Fruit fly (Drosophila melanogaster): ENCODE results near the gene Prp40.

Prp40 gene

dm6 chr2L:3022986-3023385, at the start of gene Prp40, which contains the start of gene alpha4GT1 (continued):
- TF ChIP-seq ash1 (GFP tag; optimal IDR thresholded peaks at IDR 0.05), result no peak
- no peak for TF ChIP-seq HHEX (GFP tag; optimal IDR thresholded peaks at IDR 0.05)
- no peak for TF ChIP-seq CG6689 (GFP tag; IDR thresholded peaks at IDR 0.05)
- no peak for TF ChIP-seq BtbVII (GFP tag; optimal IDR thresholded peaks at IDR 0.05)
- TF ChIP-seq al (GFP tag; IDR thresholded peaks at IDR 0.05), result no peak
- TF ChIP-seq HLH3B (GFP tag; IDR thresholded peaks at IDR 0.05), result no peak
- TF ChIP-seq CG17328 (GFP tag; IDR thresholded peaks at IDR 0.05), result no peak
- no peak for TF ChIP-seq E2f1 (GFP tag; IDR thresholded peaks at IDR 0.05)
- no peak for TF ChIP-seq CG8359 (GFP tag; optimal IDR thresholded peaks at IDR 0.05; ENCODE audit: borderline replicate concordance)
- TF ChIP-seq CoRest (tag; optimal IDR thresholded peaks at IDR 0.05), result no peak
- TF ChIP-seq mld (GFP tag; IDR thresholded peaks at IDR 0.05; ENCODE audit: partially characterized antibody), result peak; percentile 80
- TF ChIP-seq PHDP (tag; optimal IDR thresholded peaks at IDR 0.05), result no peak
- no peak for TF ChIP-seq CG9215 (GFP tag; IDR thresholded peaks at IDR 0.05)
- TF ChIP-seq zfh2 (GFP tag; optimal IDR thresholded peaks at IDR 0.05), result no peak
- peak; percentile 86 for TF ChIP-seq vnd (GFP tag; IDR thresholded peaks at IDR 0.05; ENCODE audit: partially characterized antibody)
- TF ChIP-seq her (GFP tag; optimal IDR thresholded peaks at IDR 0.05), result no peak
- TF ChIP-seq wor (GFP tag; IDR thresholded peaks at IDR 0.05), result no peak
- TF ChIP-seq zen2 (GFP tag; IDR thresholded peaks at IDR 0.05; ENCODE audit: partially characterized antibody), result peak; percentile 90
- TF ChIP-seq unc-4 (GFP tag; IDR thresholded peaks at IDR 0.05; ENCODE audit: partially characterized antibody), result peak; percentile 65
- TF ChIP-seq MESR4 (GFP tag; optimal IDR thresholded peaks at IDR 0.05), result peak; percentile 77
- no peak for TF ChIP-seq wek (GFP tag; optimal IDR thresholded peaks at IDR 0.05)
- TF ChIP-seq kah (GFP tag; optimal IDR thresholded peaks at IDR 0.05), result no peak
- TF ChIP-seq sima (GFP tag; optimal IDR thresholded peaks at IDR 0.05), result no peak
- TF ChIP-seq Blimp-1 (GFP tag; optimal IDR thresholded peaks at IDR 0.05), result no peak
- TF ChIP-seq Six4 (GFP tag; optimal IDR thresholded peaks at IDR 0.05), result no peak
- TF ChIP-seq bsh (GFP tag; optimal IDR thresholded peaks at IDR 0.05), result no peak
- TF ChIP-seq cas (GFP tag; IDR thresholded peaks at IDR 0.05), result no peak
- TF ChIP-seq sug (tag; optimal IDR thresholded peaks at IDR 0.05), result no peak
- no peak for TF ChIP-seq CG1832 (GFP tag; optimal IDR thresholded peaks at IDR 0.05)
- no peak for TF ChIP-seq Eip74EF (GFP tag; optimal IDR thresholded peaks at IDR 0.05)
- no peak for TF ChIP-seq nerfin-1 (tag; optimal IDR thresholded peaks at IDR 0.05)
- TF ChIP-seq bab2 (GFP tag; optimal IDR thresholded peaks at IDR 0.05), result no peak
- TF ChIP-seq CG33213 (GFP tag; optimal IDR thresholded peaks at IDR 0.05), result no peak
- TF ChIP-seq ken (GFP tag; IDR thresholded peaks at IDR 0.05), result no peak
- TF ChIP-seq knrl (GFP tag; IDR thresholded peaks at IDR 0.05; ENCODE audit: partially characterized antibody), result peak; percentile 67; the same call in 2 of the 3 replicates
- TF ChIP-seq CG11247 (GFP tag; IDR thresholded peaks at IDR 0.05), result no peak
- no peak for TF ChIP-seq CG18764 (GFP tag; optimal IDR thresholded peaks at IDR 0.05)
- TF ChIP-seq C15 (GFP tag; IDR thresholded peaks at IDR 0.05), result no peak
- TF ChIP-seq CG2202 (tag; optimal IDR thresholded peaks at IDR 0.05), result no peak
- TF ChIP-seq CG2875 (GFP tag; optimal IDR thresholded peaks at IDR 0.05), result no peak
- TF ChIP-seq CG7963 (GFP tag; IDR thresholded peaks at IDR 0.05; ENCODE audit: partially characterized antibody), result peak; percentile 90
- TF ChIP-seq CG9817 (tag; optimal IDR thresholded peaks at IDR 0.05), result no peak
- TF ChIP-seq MBD-R2 (GFP tag; IDR thresholded peaks at IDR 0.05), result peak; percentile 98
- TF ChIP-seq CG30020 (tag; optimal IDR thresholded peaks at IDR 0.05), result no peak
- TF ChIP-seq sqz (GFP tag; optimal IDR thresholded peaks at IDR 0.05), result no peak
- no peak for TF ChIP-seq CG8388 (GFP tag; optimal IDR thresholded peaks at IDR 0.05)
- no peak for TF ChIP-seq ems (GFP tag; optimal IDR thresholded peaks at IDR 0.05)
- no peak for TF ChIP-seq bowl (GFP tag; IDR thresholded peaks at IDR 0.05)
- TF ChIP-seq Mrtf (GFP tag; IDR thresholded peaks at IDR 0.05), result no peak
- TF ChIP-seq CG8290 (GFP tag; optimal IDR thresholded peaks at IDR 0.05), result no peak
- no peak for TF ChIP-seq CG8290 (tag; optimal IDR thresholded peaks at IDR 0.05)
